Worm (Caenorhabditis elegans) whole organism, L3 larva: ENCODE data around the gene Y43D4A.1.
"Not testable (repeated sequence)": the region's sequence is repeated elsewhere in the genome, so short reads cannot be mapped to it uniquely, and the experiment has no call there.

Experiments used
- R02D3.7 ChIP-seq: fragments of 150-350 bp; optimal IDR thresholded peaks from 2 replicates; lab custom pipeline; 2014; ENCODE audit warnings: missing biosample characterization, missing genetic modification characterization
- aly-2 ChIP-seq: fragments of 150-350 bp; optimal IDR thresholded peaks from 2 replicates; lab custom pipeline; 2014; ENCODE audit warnings: missing biosample characterization, missing genetic modification characterization
- ama-1 ChIP-seq: fragments of 150-350 bp; optimal IDR thresholded peaks from 2 replicates; lab custom pipeline; 2018
- ceh-16 ChIP-seq: sonication (generic microtip); optimal IDR thresholded peaks from 2 replicates; lab custom pipeline; 2017; ENCODE audit warnings: missing biosample characterization, missing genetic modification characterization
- elt-3 ChIP-seq, 3 experiments: fragments of 150-350 bp in 1 of 3; sonication (generic microtip) in 2 of 3; optimal IDR thresholded peaks; 2 replicates in 2 of 3; 4 replicates in 1 of 3; lab custom pipeline; 2014 to 2017; ENCODE audit warnings: missing biosample characterization in 3 of 3, missing genetic modification characterization in 3 of 3
- jun-1 ChIP-seq: fragments of 150-350 bp; optimal IDR thresholded peaks from 2 replicates; lab custom pipeline; 2014; ENCODE audit warnings: missing biosample characterization, missing genetic modification reagents, missing genetic modification characterization
- lin-15B ChIP-seq: fragments of 150-350 bp; optimal IDR thresholded peaks from 2 replicates; lab custom pipeline; 2014; ENCODE audit warnings: missing biosample characterization, missing genetic modification characterization
- nhr-11 ChIP-seq: fragments of 150-350 bp; optimal IDR thresholded peaks from 2 replicates; lab custom pipeline; 2014; ENCODE audit warnings: missing biosample characterization, missing genetic modification characterization
- nhr-237 ChIP-seq: fragments of 150-350 bp; optimal IDR thresholded peaks from 2 replicates; lab custom pipeline; 2014; ENCODE audit warnings: missing biosample characterization, missing genetic modification characterization
- zag-1 ChIP-seq: fragments of 150-350 bp; optimal IDR thresholded peaks from 2 replicates; lab custom pipeline; 2014; ENCODE audit warnings: missing biosample characterization, missing genetic modification characterization

DNA sequence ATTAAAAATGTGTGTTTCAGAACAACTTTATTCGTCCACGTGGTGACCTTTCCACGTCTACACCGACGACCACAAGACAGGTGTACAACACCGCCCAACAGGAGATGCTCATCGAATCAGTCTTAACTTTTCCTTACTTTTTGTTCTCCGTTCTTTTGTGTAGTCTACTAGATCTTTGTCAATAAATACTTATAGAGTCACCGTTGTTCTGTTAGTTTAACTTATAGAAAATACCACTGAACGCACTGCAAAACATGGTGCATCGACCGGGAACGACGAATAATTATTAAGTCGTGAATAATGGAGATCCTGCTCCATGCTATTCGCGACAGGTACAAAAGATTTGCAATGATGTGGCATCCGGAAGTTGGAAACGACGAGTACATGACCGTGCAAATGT lies 21.0 kb upstream of the Y43D4A.1 start, which contains the start of gene Y51H4A.23:
- TF ChIP-seq aly-2 (tag; lab: Kevin White, UChicago); zag-1 (tag; lab: Kevin White, UChicago); ama-1; nhr-11; elt-3 (tag; optimal IDR thresholded peaks at IDR 0.05; lab: Kevin White, UChicago); nhr-237; R02D3.7 (tag; lab: Kevin White, UChicago); ceh-16; lin-15B (tag; lab: Kevin White, UChicago); jun-1 (tag; lab: Kevin White, UChicago): not testable (repeated sequence)
